Worm (Caenorhabditis elegans) whole organism, young adult: ENCODE data around the gene F55G11.1.

Experiments
- B0035.1 ChIP-seq: sonication (generic microtip); optimal IDR thresholded peaks from 2 replicates; lab custom pipeline; 2016; ENCODE audit warnings: missing genetic modification characterization, mild to moderate bottlenecking, missing compliant biosample characterization, missing genotype, missing genetic modification reagents
- F39B2.1 ChIP-seq: fragments of 200-800 bp; sonication (Bioruptor generic); IDR thresholded peaks from 2 replicates; pipeline ENCODE4 v1.3.6; 2022; ENCODE audit warnings: missing genetic modification reagents, missing genetic modification characterization, missing compliant biosample characterization
- F49E8.2 ChIP-seq: sonication (generic microtip); optimal IDR thresholded peaks from 3 replicates; lab custom pipeline; 2017; ENCODE audit warnings: missing genetic modification characterization, mild to moderate bottlenecking, missing compliant biosample characterization, antibody characterized with exemption, moderate library complexity; ENCODE audit not compliant: insufficient read depth
- T26A5.8 ChIP-seq: sonication (generic microtip); optimal IDR thresholded peaks from 2 replicates; lab custom pipeline; 2016; ENCODE audit warnings: missing genetic modification characterization, missing compliant biosample characterization
- Y79H2A.3 ChIP-seq: fragments of 200-800 bp; sonication (Bioruptor generic); conservative IDR thresholded peaks from 2 replicates; pipeline ENCODE4 v1.3.6; 2022; ENCODE audit warnings: missing genetic modification reagents, missing genetic modification characterization, missing compliant biosample characterization
- ama-1 ChIP-seq, 3 experiments: fragments of 150-350 bp in 1 of 3; sonication (generic microtip) in 2 of 3; optimal IDR thresholded peaks; 2 replicates each; lab custom pipeline; 2014 to 2018; ENCODE audit warnings: missing biosample characterization in 2 of 3, missing genetic modification characterization in 2 of 3, missing genetic modification reagents in 2 of 3
- bed-2 ChIP-seq: fragments of 200-800 bp; sonication (Bioruptor generic); IDR thresholded peaks from 2 replicates; pipeline ENCODE4 v1.3.6; 2022; ENCODE audit warnings: missing genetic modification reagents, missing genetic modification characterization, missing compliant biosample characterization
- cebp-1 ChIP-seq, 2 experiments: fragments of 200-800 bp in 1 of 2; sonication (Bioruptor generic) in 1 of 2; sonication (generic microtip) in 1 of 2; IDR thresholded peaks in 1 of 2; optimal IDR thresholded peaks in 1 of 2; 2 replicates each; pipeline versions ENCODE4 v1.3.6 to Lab custom; 2017 to 2022; ENCODE audit warnings: missing compliant biosample characterization in 2 of 2, missing genetic modification characterization in 2 of 2, mild to moderate bottlenecking in 1 of 2, missing genetic modification reagents in 1 of 2, moderate library complexity in 1 of 2
- dox-1 ChIP-seq: fragments of 200-800 bp; sonication (Bioruptor generic); IDR thresholded peaks from 2 replicates; pipeline ENCODE4 v1.3.6; 2022; ENCODE audit warnings: missing genetic modification reagents, missing genetic modification characterization, missing compliant biosample characterization
- fkh-3 ChIP-seq: sonication (generic microtip); optimal IDR thresholded peaks from 2 replicates; lab custom pipeline; 2016; ENCODE audit warnings: mild to moderate bottlenecking, missing genetic modification characterization, missing compliant biosample characterization
- gei-17 ChIP-seq: fragments of 200-800 bp; sonication (Bioruptor generic); optimal IDR thresholded peaks from 2 replicates; lab custom pipeline; 2018; ENCODE audit warnings: mild to moderate bottlenecking, missing genetic modification characterization, missing compliant biosample characterization
- hsf-1 ChIP-seq: fragments of 200-800 bp; sonication (Bioruptor generic); IDR thresholded peaks from 2 replicates; pipeline ENCODE4 v1.3.6; 2022; ENCODE audit warnings: missing genetic modification reagents, missing genetic modification characterization, missing compliant biosample characterization
- lin-40 ChIP-seq: sonication (generic microtip); optimal IDR thresholded peaks from 2 replicates; lab custom pipeline; 2016; ENCODE audit warnings: missing genetic modification characterization, mild to moderate bottlenecking, missing compliant biosample characterization, missing genotype, missing genetic modification reagents
- mxl-1 ChIP-seq: sonication (generic microtip); optimal IDR thresholded peaks from 2 replicates; lab custom pipeline; 2016; ENCODE audit warnings: missing genetic modification characterization, missing compliant biosample characterization
- nhr-27 ChIP-seq: fragments of 200-800 bp; sonication (Bioruptor generic); optimal IDR thresholded peaks from 2 replicates; lab custom pipeline; 2018; ENCODE audit warnings: mild to moderate bottlenecking, missing genetic modification characterization, moderate library complexity, missing compliant biosample characterization
- nhr-80 ChIP-seq: sonication (generic microtip); optimal IDR thresholded peaks from 2 replicates; lab custom pipeline; 2016; ENCODE audit warnings: missing genetic modification characterization, missing compliant biosample characterization
- pha-4 ChIP-seq: fragments of 150-350 bp; sonication (generic microtip); optimal IDR thresholded peaks from 2 replicates; lab custom pipeline; 2014; ENCODE audit warnings: missing biosample characterization, missing genetic modification reagents, missing genetic modification characterization
- snpc-4 ChIP-seq, 5 experiments: fragments of 150-350 bp in 1 of 5; sonication (generic microtip) in 4 of 5; optimal IDR thresholded peaks; 2 replicates each; lab custom pipeline; 2014 to 2018; ENCODE audit warnings: missing genetic modification characterization in 5 of 5, missing biosample characterization in 3 of 5, antibody characterized with exemption in 2 of 5, mild to moderate bottlenecking in 2 of 5, missing compliant biosample characterization in 2 of 5, missing genotype in 2 of 5, moderate library complexity in 2 of 5, missing genetic modification reagents in 1 of 5
- somi-1 ChIP-seq: fragments of 200-800 bp; sonication (Bioruptor generic); optimal IDR thresholded peaks from 2 replicates; lab custom pipeline; 2018; ENCODE audit warnings: mild to moderate bottlenecking, missing genetic modification characterization, missing compliant biosample characterization

F55G11.1 gene

ce11 chrIV:12898823-12899222 lies 47.6 kb downstream of the F55G11.1 start:
- TF ChIP-seq lin-40 (no peak), cebp-1 (GFP tag; IDR thresholded peaks at IDR 0.05; lab: Robert Waterston, UW) (no peak), cebp-1 (tag; optimal IDR thresholded peaks at IDR 0.05; lab: Kevin White, UChicago) (peak; percentile 37), nhr-27 (tag; lab: Kevin White, UChicago) (no peak), mxl-1 (tag; lab: Kevin White, UChicago) (no peak)

ce11 chrIV:12897146-12897545 lies 49.2 kb downstream of the F55G11.1 start:
- no peak for TF ChIP-seq T26A5.8
- no peak for TF ChIP-seq Y79H2A.3
- TF ChIP-seq cebp-1 (GFP tag; IDR thresholded peaks at IDR 0.05; lab: Robert Waterston, UW) = peak; percentile 57; the same call in 1 of the 2 replicates
- peak; percentile 79 for TF ChIP-seq cebp-1 (tag; optimal IDR thresholded peaks at IDR 0.05; lab: Kevin White, UChicago)
- TF ChIP-seq hsf-1 (GFP tag; lab: Robert Waterston, UW) = no peak

- TF ChIP-seq nhr-80 (tag; lab: Kevin White, UChicago) (peak; percentile 21), somi-1 (no peak)
Measured at ce11 chrIV:12896371-12896882, 50.0 kb downstream of the F55G11.1 start, which contains the start of gene K08D8.7. Gene K08D8.7, plus strand, starts transcription at chrIV:12896832.

- no peak for TF ChIP-seq gei-17 (GFP tag; lab: Kevin White, UChicago)
- TF ChIP-seq F49E8.2 (tag; lab: Kevin White, UChicago) = no peak
- no peak for TF ChIP-seq dox-1
- TF ChIP-seq ama-1 (optimal IDR thresholded peaks at IDR 0.05; lab: Kevin White, UChicago) = no peak
- no peak for TF ChIP-seq ama-1 (GFP tag; optimal IDR thresholded peaks at IDR 0.05; lab: Kevin White, UChicago)
- TF ChIP-seq nhr-80 (tag; lab: Kevin White, UChicago) = no peak
- no peak for TF ChIP-seq snpc-4 (GFP tag; optimal IDR thresholded peaks at IDR 0.05; lab: Kevin White, UChicago)
- no peak for TF ChIP-seq snpc-4 (tag; optimal IDR thresholded peaks at IDR 0.05; lab: Kevin White, UChicago)
- no peak for TF ChIP-seq somi-1
- TF ChIP-seq pha-4 (tag; lab: Kevin White, UChicago) = no peak
- no peak for TF ChIP-seq bed-2 (GFP tag; lab: Robert Waterston, UW)
- TF ChIP-seq F39B2.1 (GFP tag; lab: Robert Waterston, UW) = no peak
- no peak for TF ChIP-seq B0035.1 (tag; lab: Kevin White, UChicago)
- TF ChIP-seq fkh-3 (tag; lab: Kevin White, UChicago) = no peak
Measured at ce11 chrIV:12894996-12895395, 51.4 kb downstream of the F55G11.1 start, which contains the start of gene K08D8.11. Gene K08D8.11, plus strand, starts transcription at chrIV:12895296.
